Worm (Caenorhabditis elegans) whole organism, midembryonic: ENCODE data around the gene C25F9.9.

Source experiments
- T22C8.4 ChIP-seq: fragments of 200-800 bp; sonication (Bioruptor generic); IDR thresholded peaks from 2 replicates; pipeline ENCODE4 v1.3.6; 2022; ENCODE audit warnings: missing genetic modification characterization, missing compliant biosample characterization
- cog-1 ChIP-seq: sonication (generic microtip); optimal IDR thresholded peaks from 2 replicates; lab custom pipeline; 2016; ENCODE audit warnings: missing genetic modification characterization, missing compliant biosample characterization
- flt-1 ChIP-seq: fragments of 200-800 bp; sonication (Bioruptor generic); IDR thresholded peaks from 2 replicates; pipeline ENCODE4 v1.3.6; 2022; ENCODE audit warnings: missing genetic modification characterization, missing compliant biosample characterization
- klf-2 ChIP-seq: fragments of 200-800 bp; sonication (Bioruptor generic); conservative IDR thresholded peaks from 2 replicates; pipeline ENCODE4 v1.3.6; 2022; ENCODE audit warnings: missing genetic modification reagents, missing genetic modification characterization, missing compliant biosample characterization
- med-1 ChIP-seq: sonication (generic microtip); optimal IDR thresholded peaks from 2 replicates; lab custom pipeline; 2017; ENCODE audit warnings: missing genetic modification characterization, mild to moderate bottlenecking, missing compliant biosample characterization, antibody characterized with exemption, missing genetic modification reagents; ENCODE audit not compliant: insufficient read depth
- ref-1 ChIP-seq: fragments of 200-800 bp; sonication (Bioruptor generic); conservative IDR thresholded peaks from 2 replicates; pipeline ENCODE4 v1.3.6; 2022; ENCODE audit warnings: missing genetic modification reagents, missing genetic modification characterization, missing compliant biosample characterization
- tab-1 ChIP-seq: fragments of 200-800 bp; sonication (Bioruptor generic); IDR thresholded peaks from 2 replicates; pipeline ENCODE4 v1.3.6; 2022; ENCODE audit warnings: missing genetic modification characterization, missing compliant biosample characterization
- ztf-23 ChIP-seq: fragments of 200-800 bp; sonication (Bioruptor generic); IDR thresholded peaks from 2 replicates; pipeline ENCODE4 v1.3.6; 2022; ENCODE audit warnings: missing genetic modification reagents, missing genetic modification characterization, missing compliant biosample characterization
- ztf-29 ChIP-seq: fragments of 200-800 bp; sonication (Bioruptor generic); IDR thresholded peaks from 2 replicates; pipeline ENCODE4 v1.3.6; 2022; ENCODE audit warnings: missing genetic modification reagents, missing genetic modification characterization, missing compliant biosample characterization

C25F9.9 gene

DNA sequence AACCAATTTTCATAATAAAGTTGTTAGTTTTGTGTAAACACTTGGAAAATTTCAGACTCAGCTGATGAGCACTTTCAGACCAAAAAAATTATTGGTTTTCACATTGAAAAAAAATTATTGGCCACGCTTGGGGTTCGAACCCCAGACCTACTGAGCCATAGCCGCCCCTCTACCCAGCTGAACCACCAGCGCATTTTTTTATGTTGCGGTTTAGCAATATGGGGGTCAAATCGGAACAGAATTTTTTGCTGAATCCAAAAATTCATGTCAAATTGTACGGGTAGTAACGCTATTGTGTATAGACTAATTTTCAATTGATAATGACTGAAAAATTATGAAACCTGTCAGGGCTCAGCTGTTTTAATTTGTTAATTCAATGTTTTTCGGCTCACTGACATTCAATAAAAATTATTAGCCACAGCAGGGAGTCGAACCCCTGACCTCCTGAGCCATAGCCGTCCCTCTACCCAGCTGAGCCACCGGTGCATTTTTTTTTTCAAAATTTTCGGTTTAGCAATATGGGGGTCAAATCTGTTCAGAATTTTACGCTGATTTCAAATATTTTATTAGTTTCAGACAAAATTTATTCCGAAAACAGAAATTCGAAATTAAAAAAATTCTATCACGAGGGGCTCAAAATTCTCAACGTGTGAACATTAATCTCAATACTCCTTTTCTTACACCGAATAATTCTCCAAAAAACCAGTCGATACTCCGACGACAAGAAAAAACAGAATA is 19.7 kb upstream of the C25F9.9 start:
- TF ChIP-seq tab-1 (GFP tag; lab: Robert Waterston, UW) (no peak), med-1 (GFP tag; lab: Kevin White, UChicago) (no peak)

DNA sequence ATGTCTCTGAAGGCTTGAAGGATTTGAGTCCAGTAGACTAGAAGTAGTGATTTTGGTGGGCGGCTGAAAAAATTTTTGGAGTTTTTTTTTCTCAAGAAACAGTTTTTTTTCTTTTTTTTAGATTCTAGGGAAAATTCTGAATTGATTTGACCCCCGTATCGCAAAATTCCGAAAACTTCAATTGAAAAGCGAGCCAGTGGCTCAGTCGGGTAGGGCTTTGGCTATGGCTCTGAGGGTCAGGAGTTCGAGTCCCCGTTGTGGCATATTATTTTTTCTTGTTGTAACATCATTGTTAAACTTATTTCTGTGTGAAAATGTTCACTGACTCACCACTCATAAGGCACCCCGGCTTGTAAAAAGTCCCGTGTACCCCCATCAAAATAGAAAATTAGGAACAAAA is 18.0 kb upstream of the C25F9.9 start:
- TF ChIP-seq flt-1 (no peak), T22C8.4 (no peak), cog-1 (no peak), klf-2 (no peak), med-1 (GFP tag; lab: Kevin White, UChicago) (no peak), ztf-23 (GFP tag; lab: Robert Waterston, UW) (no peak), tab-1 (GFP tag; lab: Robert Waterston, UW) (no peak), ztf-29 (GFP tag; lab: Robert Waterston, UW) (no peak), ref-1 (GFP tag; lab: Robert Waterston, UW) (no peak)

DNA sequence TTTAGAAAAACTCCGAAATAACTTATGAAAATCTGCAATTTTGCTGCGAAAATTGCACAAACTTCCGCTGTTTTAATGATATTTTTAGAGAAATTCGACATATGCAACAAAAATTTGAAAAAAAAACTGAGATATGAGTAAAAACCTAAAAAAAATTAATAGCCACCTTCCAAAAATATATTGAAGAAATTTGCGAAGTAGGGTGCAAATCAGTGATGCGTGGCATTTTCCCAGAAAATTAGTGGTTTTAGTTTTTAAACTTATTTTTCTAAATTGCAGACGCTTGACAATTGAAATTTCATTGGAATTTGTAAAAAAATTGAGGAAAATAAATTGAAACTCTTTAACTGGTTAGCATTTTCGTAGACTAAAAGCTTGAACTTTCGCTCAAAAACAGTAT is 17.5 kb upstream of the C25F9.9 start, which contains the start of gene C25F9.13:
C25F9.13 (minus strand) TSS at position 101 of the 400 bp plus-strand sequence.
- TF ChIP-seq med-1 (GFP tag; lab: Kevin White, UChicago) (no peak), klf-2 (no peak), flt-1 (no peak), ztf-23 (GFP tag; lab: Robert Waterston, UW) (no peak), cog-1 (no peak), T22C8.4 (no peak), tab-1 (GFP tag; lab: Robert Waterston, UW) (no peak), ztf-29 (GFP tag; lab: Robert Waterston, UW) (no peak), ref-1 (GFP tag; lab: Robert Waterston, UW) (no peak)

DNA sequence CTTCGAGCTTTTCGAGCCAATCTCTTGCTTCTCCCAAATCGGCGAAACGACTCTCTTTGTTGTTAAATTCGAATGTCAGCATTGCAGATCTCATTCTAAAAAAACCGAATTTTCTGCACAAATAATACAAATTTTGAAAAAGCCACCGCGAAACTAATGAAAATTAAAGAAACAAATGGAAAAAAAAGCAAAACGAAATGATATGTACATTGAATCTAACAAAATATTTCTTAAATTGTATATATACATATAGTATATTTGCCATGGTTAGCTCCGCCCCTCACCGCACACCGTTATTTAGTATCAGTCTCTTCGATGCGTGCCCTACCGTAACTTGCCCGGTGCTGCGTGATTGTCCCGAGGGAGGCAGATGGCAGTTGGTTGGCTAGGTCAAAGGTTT is 15.8 kb upstream of the C25F9.9 start, which contains the start of gene srw-86:
srw-86 (minus strand) TSS at position 101 of the 400 bp plus-strand sequence.
- TF ChIP-seq T22C8.4 (no peak), cog-1 (no peak), ztf-23 (GFP tag; lab: Robert Waterston, UW) (no peak), tab-1 (GFP tag; lab: Robert Waterston, UW) (no peak), ztf-29 (GFP tag; lab: Robert Waterston, UW) (no peak), flt-1 (no peak), klf-2 (no peak), ref-1 (GFP tag; lab: Robert Waterston, UW) (no peak), med-1 (GFP tag; lab: Kevin White, UChicago) (no peak)

DNA sequence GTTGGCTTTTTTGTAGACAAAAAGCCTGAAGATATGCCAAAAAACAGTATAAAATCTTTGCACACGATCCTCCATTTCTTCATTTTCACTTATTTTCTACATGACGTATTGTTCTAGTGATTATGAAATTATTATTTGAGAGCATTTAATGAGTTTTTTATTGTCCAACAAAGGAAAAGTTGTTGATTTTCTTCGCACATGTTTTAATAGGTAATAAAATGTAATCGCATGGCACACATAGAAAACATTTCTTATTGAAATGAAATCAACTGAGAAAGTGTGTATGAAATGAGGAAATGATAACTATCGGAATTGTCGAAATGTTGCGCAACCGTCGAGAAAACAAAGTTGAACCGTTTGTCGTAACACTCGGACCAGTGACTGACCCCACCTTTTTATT is 15.0 kb upstream of the C25F9.9 start:
- TF ChIP-seq flt-1 (no peak), T22C8.4 (no peak), tab-1 (GFP tag; lab: Robert Waterston, UW) (no peak), med-1 (GFP tag; lab: Kevin White, UChicago) (no peak), ref-1 (GFP tag; lab: Robert Waterston, UW) (no peak), klf-2 (no peak), ztf-23 (GFP tag; lab: Robert Waterston, UW) (no peak), ztf-29 (GFP tag; lab: Robert Waterston, UW) (no peak), cog-1 (no peak)

DNA sequence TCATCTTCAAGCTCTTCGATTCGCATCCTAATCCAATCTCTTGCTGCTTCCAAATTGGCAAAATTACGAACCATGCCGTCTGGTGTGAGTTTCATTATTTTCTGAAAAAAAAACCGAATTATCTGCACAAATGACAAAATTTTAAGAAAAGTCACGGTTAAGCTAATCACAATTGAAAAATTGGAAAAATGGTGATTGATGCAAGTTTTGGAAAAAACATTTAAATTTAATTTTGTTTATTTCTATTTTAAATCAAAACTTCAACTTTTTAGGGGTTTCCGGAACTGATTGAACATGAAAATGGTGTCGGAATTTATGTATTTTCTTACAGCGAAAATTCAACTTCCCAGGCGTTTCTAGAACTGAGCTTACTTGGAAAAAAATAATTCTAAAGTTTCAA is 13.6 kb upstream of the C25F9.9 start, which contains the start of gene C25F9.12:
C25F9.12 (minus strand) TSS at position 101 of the 400 bp plus-strand sequence.
- no peak for TF ChIP-seq cog-1
- no peak for TF ChIP-seq ztf-29 (GFP tag; lab: Robert Waterston, UW)
- TF ChIP-seq tab-1 (GFP tag; lab: Robert Waterston, UW) = no peak

DNA sequence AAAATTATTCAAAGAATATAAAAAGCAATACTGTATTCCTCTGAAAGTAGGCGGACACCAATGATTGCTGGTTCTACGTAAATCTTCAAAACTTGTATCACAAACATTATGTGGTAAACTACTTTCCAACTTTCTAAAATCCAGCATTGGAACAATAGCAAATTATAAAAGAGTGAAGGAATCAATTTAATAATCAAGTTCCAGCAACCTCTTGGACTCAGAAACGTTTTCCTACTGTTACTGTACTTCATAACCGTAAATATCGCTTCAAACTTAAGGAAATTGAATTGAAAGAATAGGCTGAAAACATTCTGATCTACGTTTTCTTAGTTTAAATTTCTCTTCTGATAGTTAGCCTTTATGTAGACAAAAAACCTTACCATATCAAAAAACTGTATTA is 12.8 kb upstream of the C25F9.9 start:
- TF ChIP-seq klf-2 (no peak), cog-1 (no peak), ref-1 (GFP tag; lab: Robert Waterston, UW) (no peak), ztf-23 (GFP tag; lab: Robert Waterston, UW) (no peak)

DNA sequence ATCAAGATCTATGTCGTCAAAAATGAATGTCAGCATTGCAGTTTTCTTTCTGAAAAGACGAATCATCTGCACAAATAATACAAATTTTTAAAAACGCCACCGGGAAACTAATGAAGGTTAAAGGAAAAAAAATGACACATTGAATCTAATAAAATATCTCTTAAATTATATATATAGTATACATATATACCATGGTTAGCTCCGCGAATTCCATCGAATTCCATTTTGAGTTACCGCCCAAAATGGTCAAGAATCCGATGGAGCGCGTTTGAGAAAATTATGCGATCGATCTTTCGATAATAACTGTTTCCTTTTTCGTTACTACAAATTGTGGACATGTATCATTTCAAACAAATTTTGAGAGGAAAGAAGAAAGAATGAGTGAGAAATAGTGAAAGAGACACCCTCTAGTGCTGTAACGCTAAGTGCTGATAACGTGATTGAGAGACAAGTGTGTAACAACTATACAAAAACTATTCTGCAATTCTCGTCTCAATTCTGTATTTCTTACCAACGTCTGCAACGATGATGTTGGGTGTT is 11.1 kb upstream of the C25F9.9 start, which contains the start of the genes C25F9.6 and C25F9.10:
C25F9.6 (minus strand) TSS at position 51 of the 540 bp plus-strand sequence.
C25F9.10 (plus strand) TSS at position 454 of the 540 bp plus-strand sequence.
- no peak for TF ChIP-seq T22C8.4
- TF ChIP-seq flt-1 = no peak
- TF ChIP-seq med-1 (GFP tag; lab: Kevin White, UChicago) = no peak
- TF ChIP-seq ztf-29 (GFP tag; lab: Robert Waterston, UW) = no peak
- no peak for TF ChIP-seq tab-1 (GFP tag; lab: Robert Waterston, UW)
- TF ChIP-seq klf-2 = no peak
- no peak for TF ChIP-seq cog-1
- no peak for TF ChIP-seq ref-1 (GFP tag; lab: Robert Waterston, UW)
- TF ChIP-seq ztf-23 (GFP tag; lab: Robert Waterston, UW) = no peak

DNA sequence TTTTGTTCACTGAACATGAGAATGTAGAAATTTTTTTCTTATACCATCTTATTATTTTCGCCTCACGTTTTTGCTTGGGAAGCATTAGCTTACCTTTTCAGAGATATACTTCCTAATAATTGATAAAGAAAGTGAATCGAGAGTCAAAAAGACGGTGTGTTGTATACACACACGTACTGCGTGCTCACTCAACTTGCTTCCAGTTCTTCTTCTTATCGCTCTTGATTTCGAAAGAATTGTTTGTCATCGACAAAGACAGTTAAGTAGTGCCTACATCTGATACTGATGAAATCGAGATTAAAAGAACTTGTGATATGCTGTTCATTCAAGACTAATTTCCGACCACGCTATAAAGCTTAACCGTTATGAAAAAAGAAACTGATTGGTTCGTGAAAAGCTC is 5.7 kb upstream of the C25F9.9 start, which contains the start of gene C25F9.5:
C25F9.5 (minus strand) TSS at position 195 of the 400 bp plus-strand sequence.
- no peak for TF ChIP-seq flt-1
- no peak for TF ChIP-seq med-1 (GFP tag; lab: Kevin White, UChicago)
- no peak for TF ChIP-seq ztf-23 (GFP tag; lab: Robert Waterston, UW)
- TF ChIP-seq ztf-29 (GFP tag; lab: Robert Waterston, UW) = no peak
- no peak for TF ChIP-seq tab-1 (GFP tag; lab: Robert Waterston, UW)

DNA sequence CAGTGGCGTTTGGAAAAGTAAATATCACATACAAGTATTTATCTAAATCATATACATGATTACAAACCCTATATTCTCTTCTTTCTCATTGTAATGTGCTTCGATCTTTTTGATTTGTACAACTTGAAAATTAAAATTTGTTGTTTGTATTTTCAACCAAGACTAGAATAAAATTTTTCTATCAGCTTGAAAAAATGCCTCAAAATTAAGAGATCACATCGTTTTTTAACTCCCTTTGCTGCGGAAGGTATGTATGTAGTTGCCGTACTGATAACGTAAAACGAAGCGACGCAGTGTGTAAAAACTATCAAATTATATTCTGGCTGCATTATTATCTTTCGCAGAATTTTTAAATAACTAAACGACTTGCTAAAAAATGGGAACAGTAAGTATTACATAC is 1.4 kb downstream of the C25F9.9 start, which contains the start of gene C25F9.15:
C25F9.15 (plus strand) TSS at position 301 of the 400 bp plus-strand sequence.
- TF ChIP-seq tab-1 (GFP tag; lab: Robert Waterston, UW) = no peak
